Fruit fly (Drosophila melanogaster): Measurements from ENCODE around the gene CG31693.
A peak's percentile ranks its signal among the peaks of the same experiment; 100 is the strongest.

The CG31693 gene

dm6 chr2L:22018861-22019270 is 3.9 kb downstream of the CG31693 start, which contains the start of gene tio (continued):
- TF ChIP-seq pfk (GFP tag; optimal IDR thresholded peaks at IDR 0.05) (peak; percentile 50), nerfin-2 (GFP tag; IDR thresholded peaks at IDR 0.05; ENCODE audit: partially characterized antibody) (no peak), bsh (GFP tag; optimal IDR thresholded peaks at IDR 0.05) (peak in 1 of 2 experiments; percentile 16), gsb (GFP tag; IDR thresholded peaks at IDR 0.05) (no peak), Vsx1 (GFP tag; optimal IDR thresholded peaks at IDR 0.05) (no peak), Nf-YB (GFP tag; optimal IDR thresholded peaks at IDR 0.05) (peak; percentile 80), ac (GFP tag; optimal IDR thresholded peaks at IDR 0.05) (peak; percentile 67), CG8765 (GFP tag; IDR thresholded peaks at IDR 0.05) (no peak), grau (tag; optimal IDR thresholded peaks at IDR 0.05) (no peak), sens (GFP tag) (peak; percentile 44), CG10321 (GFP tag; IDR thresholded peaks at IDR 0.05) (0 out of 2 replicates have a peak, but pooled peaks have one; percentile 18), tna (GFP tag; IDR thresholded peaks at IDR 0.05; ENCODE audit: partially characterized antibody) (peak; percentile 35; the same call in 1 of the 2 replicates), rib (GFP tag; IDR thresholded peaks at IDR 0.05) (peak; percentile 16; the same call in 1 of the 2 replicates), CG3163 (GFP tag; optimal IDR thresholded peaks at IDR 0.05) (peak; percentile 77), cad (GFP tag; optimal IDR thresholded peaks at IDR 0.05) (peak; percentile 67), sim (GFP tag; IDR thresholded peaks at IDR 0.05) (0 out of 2 replicates have a peak, but pooled peaks have one; percentile 20), sr (GFP tag; IDR thresholded peaks at IDR 0.05) (peak; percentile 43; the same call in 1 of the 3 replicates), nau (GFP tag; optimal IDR thresholded peaks at IDR 0.05) (peak; percentile 22), so (GFP tag; IDR thresholded peaks at IDR 0.05) (0 out of 3 replicates have a peak, but pooled peaks have one; percentile 24), CG9437 (GFP tag; optimal IDR thresholded peaks at IDR 0.05) (no peak), hbn (GFP tag; IDR thresholded peaks at IDR 0.05; ENCODE audit: partially characterized antibody) (peak; percentile 61), kah (GFP tag; optimal IDR thresholded peaks at IDR 0.05) (peak; percentile 91), CG10431 (GFP tag; optimal IDR thresholded peaks at IDR 0.05) (no peak), tll (GFP tag; optimal IDR thresholded peaks at IDR 0.05) (peak in 1 of 2 experiments; percentile 18), Awh (GFP tag; IDR thresholded peaks at IDR 0.05) (no peak; the same call in 1 of the 2 replicates), CG32767 (GFP tag; IDR thresholded peaks at IDR 0.05) (0 out of 2 replicates have a peak, but pooled peaks have one; percentile 18), CG17385 (GFP tag; optimal IDR thresholded peaks at IDR 0.05) (peak; percentile 41), chn (GFP tag; optimal IDR thresholded peaks at IDR 0.05) (peak; percentile 19), CG32532 (GFP tag; IDR thresholded peaks at IDR 0.05) (peak; percentile 51; the same call in 1 of the 2 replicates), CG16813 (GFP tag; IDR thresholded peaks at IDR 0.05; ENCODE audit: partially characterized antibody) (peak; percentile 18; the same call in 1 of the 3 replicates), Neu2 (GFP tag; optimal IDR thresholded peaks at IDR 0.05; ENCODE audit: borderline replicate concordance) (peak; percentile 32), CG32772 (GFP tag; IDR thresholded peaks at IDR 0.05) (no peak), Trl (optimal IDR thresholded peaks at IDR 0.05) (peak; percentile 99 to 100), Trl (GFP tag; optimal IDR thresholded peaks at IDR 0.05) (peak; percentile 84), Atf6 (GFP tag; IDR thresholded peaks at IDR 0.05) (0 out of 2 replicates have a peak, but pooled peaks have one; percentile 23), z (GFP tag; IDR thresholded peaks at IDR 0.05) (peak; percentile 84), CG9932 (GFP tag; IDR thresholded peaks at IDR 0.05) (peak; percentile 30; the same call in 1 of the 2 replicates), abd-A (tag; optimal IDR thresholded peaks at IDR 0.05) (peak; percentile 70), cg (GFP tag; optimal IDR thresholded peaks at IDR 0.05) (peak; percentile 85), Scr (GFP tag; IDR thresholded peaks at IDR 0.05; ENCODE audit: partially characterized antibody) (peak; percentile 37; the same call in 1 of the 2 replicates), ewg (GFP tag; optimal IDR thresholded peaks at IDR 0.05) (peak; percentile 84), ci (GFP tag; IDR thresholded peaks at IDR 0.05) (peak; percentile 61; the same call in 2 of the 3 replicates), CG7357 (GFP tag; IDR thresholded peaks at IDR 0.05) (no peak), CG12942 (GFP tag; optimal IDR thresholded peaks at IDR 0.05) (no peak), CG15601 (tag; optimal IDR thresholded peaks at IDR 0.05) (peak; percentile 58), unc-4 (GFP tag; IDR thresholded peaks at IDR 0.05; ENCODE audit: partially characterized antibody) (peak; percentile 45; the same call in 1 of the 2 replicates), hth (optimal IDR thresholded peaks at IDR 0.05) (peak; percentile 29), crol (GFP tag; IDR thresholded peaks at IDR 0.05) (peak; percentile 79), CG12071 (GFP tag; optimal IDR thresholded peaks at IDR 0.05) (no peak), pb (GFP tag; optimal IDR thresholded peaks at IDR 0.05) (peak; percentile 17)

Data from whole organism, embryonic.